Worm (Caenorhabditis elegans): ENCODE data around the gene par-1.

par-1 gene

DNA sequence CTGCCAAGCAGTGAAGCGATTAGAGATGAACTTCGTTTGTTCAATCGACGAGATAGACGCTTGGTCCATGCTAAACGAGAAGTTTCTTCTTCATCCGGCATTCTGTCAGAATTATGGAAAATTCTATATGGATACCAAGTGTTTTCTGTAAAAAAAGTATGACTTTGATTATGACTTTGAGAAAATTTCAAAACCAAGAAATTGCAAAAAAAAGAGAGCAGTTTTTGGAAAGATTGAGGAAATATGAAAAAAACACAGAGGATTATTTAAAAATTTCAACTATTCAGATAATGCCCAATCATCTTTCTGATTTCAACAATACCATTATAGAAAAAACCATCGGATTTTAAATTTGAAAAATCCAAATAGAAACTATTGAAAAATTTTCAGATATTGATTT, at the start of gene par-1:
Gene par-1, minus strand, starts transcription at position 101 of the 400 bp plus-strand sequence.
- TF ChIP-seq lim-7 (GFP tag; IDR thresholded peaks at IDR 0.05) (no peak), aha-1 (tag) (peak; percentile 45)

- TF ChIP-seq dmd-8 (GFP tag; IDR thresholded peaks at IDR 0.05) (no peak), daf-16 (GFP tag; optimal IDR thresholded peaks at IDR 0.05) (no peak), daf-16 (tag; optimal IDR thresholded peaks at IDR 0.05) (no peak), zip-11 (GFP tag; IDR thresholded peaks at IDR 0.05) (no peak), Y105C5A.15 (GFP tag; IDR thresholded peaks at IDR 0.05) (no peak), daf-8 (GFP tag; IDR thresholded peaks at IDR 0.05) (no peak), unc-62 (GFP tag; optimal IDR thresholded peaks at IDR 0.05 in 1 of 2) (no peak), unc-62 (tag; optimal IDR thresholded peaks at IDR 0.05) (no peak), D1046.2 (GFP tag; IDR thresholded peaks at IDR 0.05) (0 out of 2 replicates have a peak, but pooled peaks have one; percentile 12), R02D3.7 (tag; optimal IDR thresholded peaks at IDR 0.05) (no peak), nhr-48 (tag; optimal IDR thresholded peaks at IDR 0.05) (no peak), dmd-6 (GFP tag; IDR thresholded peaks at IDR 0.05) (0 out of 2 replicates have a peak, but pooled peaks have one; percentile 14), lin-38 (GFP tag; IDR thresholded peaks at IDR 0.05) (0 out of 2 replicates have a peak, but pooled peaks have one; percentile 12), nhr-102 (tag; optimal IDR thresholded peaks at IDR 0.05) (no peak), jun-1 (tag; optimal IDR thresholded peaks at IDR 0.05) (no peak), sdz-12 (GFP tag; optimal IDR thresholded peaks at IDR 0.05) (no peak), dmd-9 (GFP tag; IDR thresholded peaks at IDR 0.05) (no peak), ZK546.5 (tag; optimal IDR thresholded peaks at IDR 0.05) (no peak), nhr-111 (GFP tag; optimal IDR thresholded peaks at IDR 0.05) (no peak), nhr-41 (GFP tag; IDR thresholded peaks at IDR 0.05) (no peak), fkh-10 (GFP tag; optimal IDR thresholded peaks at IDR 0.05) (no peak), F44E2.7 (GFP tag; IDR thresholded peaks at IDR 0.05) (no peak), mdt-29 (GFP tag; IDR thresholded peaks at IDR 0.05) (no peak), pha-4 (GFP tag; IDR thresholded peaks at IDR 0.05) (no peak), pha-4 (tag; optimal IDR thresholded peaks at IDR 0.05) (no peak), zag-1 (tag; optimal IDR thresholded peaks at IDR 0.05) (no peak), nhr-77 (tag; optimal IDR thresholded peaks at IDR 0.05) (no peak), hmg-1.1 (GFP tag; IDR thresholded peaks at IDR 0.05) (0 out of 2 replicates have a peak, but pooled peaks have one; percentile 26), set-16 (GFP tag; IDR thresholded peaks at IDR 0.05) (peak; percentile 38; the same call in 1 of the 2 replicates), spr-3 (GFP tag; optimal IDR thresholded peaks at IDR 0.05) (no peak), nhr-28 (tag; optimal IDR thresholded peaks at IDR 0.05) (no peak), nhr-10 (tag; optimal IDR thresholded peaks at IDR 0.05) (no peak), nhr-76 (tag; optimal IDR thresholded peaks at IDR 0.05) (no peak), ztf-7 (tag; optimal IDR thresholded peaks at IDR 0.05) (no peak)
Observed at ce11 chrV:14194514-14194913, 49.3 kb upstream of the par-1 start.

ce11 chrV:14193451-14193850, 48.3 kb upstream of the par-1 start, which contains the start of gene atfs-1:
atfs-1 (plus strand) TSS chrV:14193663.
- TF ChIP-seq R02D3.7 (tag; optimal IDR thresholded peaks at IDR 0.05) (no peak), hmg-1.1 (GFP tag; IDR thresholded peaks at IDR 0.05) (peak; percentile 88), hif-1 (tag; optimal IDR thresholded peaks at IDR 0.05) (peak in 1 of 2 experiments; percentile 35), Y75B8A.6 (GFP tag; IDR thresholded peaks at IDR 0.05) (no peak), ces-1 (GFP tag; optimal IDR thresholded peaks at IDR 0.05) (no peak), snpc-4 (tag; optimal IDR thresholded peaks at IDR 0.05) (no peak), nhr-28 (tag; optimal IDR thresholded peaks at IDR 0.05) (peak; percentile 94), hlh-30 (tag; optimal IDR thresholded peaks at IDR 0.05; ENCODE audit: insufficient read depth) (peak; percentile 80), sdz-12 (GFP tag; optimal IDR thresholded peaks at IDR 0.05) (no peak), spr-1 (tag; optimal IDR thresholded peaks at IDR 0.05) (no peak), F44E2.7 (GFP tag; IDR thresholded peaks at IDR 0.05) (no peak), lin-39 (tag; optimal IDR thresholded peaks at IDR 0.05) (no peak), lin-15B (tag; optimal IDR thresholded peaks at IDR 0.05) (no peak), dmd-6 (GFP tag; IDR thresholded peaks at IDR 0.05) (peak; percentile 92), lin-38 (GFP tag; IDR thresholded peaks at IDR 0.05) (peak; percentile 48), vab-7 (GFP tag; IDR thresholded peaks at IDR 0.05) (no peak), dpl-1 (GFP tag; optimal IDR thresholded peaks at IDR 0.05) (peak; percentile 50), ztf-11 (tag; optimal IDR thresholded peaks at IDR 0.05) (no peak), lin-13 (GFP tag; optimal IDR thresholded peaks at IDR 0.05) (peak; percentile 14), hlh-11 (tag; optimal IDR thresholded peaks at IDR 0.05) (peak; percentile 92), rbr-2 (tag; optimal IDR thresholded peaks at IDR 0.05) (peak; percentile 56), nhr-77 (tag; optimal IDR thresholded peaks at IDR 0.05) (peak; percentile 69), pqm-1 (tag; optimal IDR thresholded peaks at IDR 0.05) (peak; percentile 75), nhr-41 (GFP tag; IDR thresholded peaks at IDR 0.05) (peak; percentile 13; the same call in 1 of the 2 replicates), zag-1 (tag; optimal IDR thresholded peaks at IDR 0.05) (no peak)

Measured in whole organism, L4 larva.